Worm (Caenorhabditis elegans): ENCODE data around the gene T23B12.11.

DNA sequence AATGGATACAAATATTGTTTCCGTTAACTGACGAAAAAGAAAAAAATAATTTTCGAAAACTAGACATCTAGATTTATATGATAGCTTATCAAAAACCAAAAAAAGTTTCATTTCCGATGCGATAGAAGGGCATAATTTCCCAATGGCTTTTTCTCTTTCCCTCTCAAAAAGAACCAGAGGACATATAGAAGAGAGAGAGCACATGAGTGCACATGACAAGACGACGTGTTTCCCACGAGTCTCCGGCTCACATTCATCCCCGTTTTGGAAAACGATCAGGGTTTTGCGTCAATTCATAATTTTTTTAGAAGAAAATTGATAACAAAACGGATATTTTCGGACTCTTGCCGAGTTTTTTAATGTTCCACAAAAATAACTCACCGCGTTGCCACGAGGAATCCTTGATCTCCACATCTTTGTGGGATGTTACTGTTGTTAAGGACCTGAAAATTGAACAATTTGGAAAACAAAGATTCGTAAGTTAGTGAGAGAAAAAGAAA lies 10.8 kb upstream of the T23B12.11 start, which contains the start of gene lmd-3:
- peak; percentile 14 for TF ChIP-seq him-1 (tag; optimal IDR thresholded peaks at IDR 0.05)
- no peak for TF ChIP-seq W03F9.2 (tag; optimal IDR thresholded peaks at IDR 0.05)
- TF ChIP-seq dao-5 (tag; optimal IDR thresholded peaks at IDR 0.05), result no peak

Measured in whole organism, L4/young adult.